Fruit fly (Drosophila melanogaster): ENCODE measurements around the gene CG15580.
A peak's percentile ranks its signal among the peaks of the same experiment; 100 is the strongest.

The CG15580 gene

dm6 chr3R:6057436-6057835 is at the start of gene CG15580:
Gene CG15580 (minus strand): TSS chr3R:6057536.
- TF ChIP-seq toe (GFP tag; optimal IDR thresholded peaks at IDR 0.05) = no peak
- TF ChIP-seq CG14711 (tag; optimal IDR thresholded peaks at IDR 0.05) = no peak
- no peak for TF ChIP-seq CG5204 (GFP tag; optimal IDR thresholded peaks at IDR 0.05)
- no peak for TF ChIP-seq CG7101 (tag; optimal IDR thresholded peaks at IDR 0.05)
- TF ChIP-seq CG33017 (tag; optimal IDR thresholded peaks at IDR 0.05) = no peak
- no peak for TF ChIP-seq Clk (GFP tag; optimal IDR thresholded peaks at IDR 0.05)
- no peak for TF ChIP-seq CG7045 (GFP tag; optimal IDR thresholded peaks at IDR 0.05)
- TF ChIP-seq Hr96 (GFP tag; optimal IDR thresholded peaks at IDR 0.05) = no peak
- TF ChIP-seq pad (GFP tag; optimal IDR thresholded peaks at IDR 0.05) = no peak
- TF ChIP-seq tj (GFP tag; optimal IDR thresholded peaks at IDR 0.05) = no peak
- no peak for TF ChIP-seq kay (GFP tag; ENCODE audit: borderline replicate concordance)
- TF ChIP-seq CG11617 (GFP tag; optimal IDR thresholded peaks at IDR 0.05) = no peak
- TF ChIP-seq cic (GFP tag; optimal IDR thresholded peaks at IDR 0.05) = no peak
- TF ChIP-seq Crg-1 (GFP tag; optimal IDR thresholded peaks at IDR 0.05) = no peak
- no peak for TF ChIP-seq CG12768 (GFP tag; optimal IDR thresholded peaks at IDR 0.05)
- no peak for TF ChIP-seq CG1620 (GFP tag; optimal IDR thresholded peaks at IDR 0.05)
- no peak for TF ChIP-seq cnc (optimal IDR thresholded peaks at IDR 0.05)
- no peak for TF ChIP-seq Mnt (GFP tag; optimal IDR thresholded peaks at IDR 0.05)

- TF ChIP-seq CG12768 (GFP tag; optimal IDR thresholded peaks at IDR 0.05) (no peak), CG33017 (tag; optimal IDR thresholded peaks at IDR 0.05) (no peak), bab1 (GFP tag; optimal IDR thresholded peaks at IDR 0.05) (no peak), CG7045 (GFP tag; optimal IDR thresholded peaks at IDR 0.05) (no peak), kay (GFP tag; ENCODE audit: borderline replicate concordance) (no peak), CG11617 (GFP tag; optimal IDR thresholded peaks at IDR 0.05) (no peak), CG7101 (tag; optimal IDR thresholded peaks at IDR 0.05) (no peak), Crg-1 (GFP tag; optimal IDR thresholded peaks at IDR 0.05) (no peak)
Observed at dm6 chr3R:6106711-6107110, 49.4 kb upstream of the CG15580 start.

- TF ChIP-seq Mnt (GFP tag; optimal IDR thresholded peaks at IDR 0.05) = no peak
- no peak for TF ChIP-seq pad (GFP tag; optimal IDR thresholded peaks at IDR 0.05)
- TF ChIP-seq CG7101 (tag; optimal IDR thresholded peaks at IDR 0.05) = no peak
- no peak for TF ChIP-seq CG33017 (tag; optimal IDR thresholded peaks at IDR 0.05)
- TF ChIP-seq CG5204 (GFP tag; optimal IDR thresholded peaks at IDR 0.05) = no peak
Observed at dm6 chr3R:6105160-6105559, 47.8 kb upstream of the CG15580 start.

dm6 chr3R:6102726-6103125 is 45.4 kb upstream of the CG15580 start:
- TF ChIP-seq CG14711 (tag; optimal IDR thresholded peaks at IDR 0.05) (no peak), toe (GFP tag; optimal IDR thresholded peaks at IDR 0.05) (no peak), CG5204 (GFP tag; optimal IDR thresholded peaks at IDR 0.05) (no peak), CG12768 (GFP tag; optimal IDR thresholded peaks at IDR 0.05) (no peak), CG33017 (tag; optimal IDR thresholded peaks at IDR 0.05) (no peak), cnc (optimal IDR thresholded peaks at IDR 0.05) (no peak), tj (GFP tag; optimal IDR thresholded peaks at IDR 0.05) (no peak), CG1620 (GFP tag; optimal IDR thresholded peaks at IDR 0.05) (no peak), Mnt (GFP tag; optimal IDR thresholded peaks at IDR 0.05) (no peak), Crg-1 (GFP tag; optimal IDR thresholded peaks at IDR 0.05) (no peak), CG11617 (GFP tag; optimal IDR thresholded peaks at IDR 0.05) (no peak), cic (GFP tag; optimal IDR thresholded peaks at IDR 0.05) (no peak), CG7045 (GFP tag; optimal IDR thresholded peaks at IDR 0.05) (no peak), Hr96 (GFP tag; optimal IDR thresholded peaks at IDR 0.05) (no peak), Clk (GFP tag; optimal IDR thresholded peaks at IDR 0.05) (no peak), kay (GFP tag; ENCODE audit: borderline replicate concordance) (no peak), ovo (GFP tag; optimal IDR thresholded peaks at IDR 0.05) (no peak), pad (GFP tag; optimal IDR thresholded peaks at IDR 0.05) (no peak)

- TF ChIP-seq kay (GFP tag; ENCODE audit: borderline replicate concordance) (no peak), tj (GFP tag; optimal IDR thresholded peaks at IDR 0.05) (no peak), CG7101 (tag; optimal IDR thresholded peaks at IDR 0.05) (no peak), CG14711 (tag; optimal IDR thresholded peaks at IDR 0.05) (no peak), cic (GFP tag; optimal IDR thresholded peaks at IDR 0.05) (no peak), CG5204 (GFP tag; optimal IDR thresholded peaks at IDR 0.05) (no peak)
Observed at dm6 chr3R:6102318-6102717, 45.0 kb upstream of the CG15580 start.

- TF ChIP-seq pad (GFP tag; optimal IDR thresholded peaks at IDR 0.05) (no peak), CG12768 (GFP tag; optimal IDR thresholded peaks at IDR 0.05) (no peak), CG7045 (GFP tag; optimal IDR thresholded peaks at IDR 0.05) (no peak), cnc (optimal IDR thresholded peaks at IDR 0.05) (no peak), ovo (GFP tag; optimal IDR thresholded peaks at IDR 0.05) (peak; percentile 2)
Observed at dm6 chr3R:6100764-6101163, 43.4 kb upstream of the CG15580 start, which contains the start of gene Gasp. Gene Gasp (minus strand): TSS chr3R:6100887.

- TF ChIP-seq CG7101 (tag; optimal IDR thresholded peaks at IDR 0.05) = no peak
Observed at dm6 chr3R:6098320-6098719, 41.0 kb upstream of the CG15580 start.

- TF ChIP-seq Crg-1 (GFP tag; optimal IDR thresholded peaks at IDR 0.05) (no peak), tj (GFP tag; optimal IDR thresholded peaks at IDR 0.05) (no peak), CG14711 (tag; optimal IDR thresholded peaks at IDR 0.05) (no peak), pad (GFP tag; optimal IDR thresholded peaks at IDR 0.05) (no peak), ovo (GFP tag; optimal IDR thresholded peaks at IDR 0.05) (no peak), cnc (optimal IDR thresholded peaks at IDR 0.05) (no peak), CG11617 (GFP tag; optimal IDR thresholded peaks at IDR 0.05) (no peak), Mnt (GFP tag; optimal IDR thresholded peaks at IDR 0.05) (no peak), CG33017 (tag; optimal IDR thresholded peaks at IDR 0.05) (no peak), cic (GFP tag; optimal IDR thresholded peaks at IDR 0.05) (no peak), Clk (GFP tag; optimal IDR thresholded peaks at IDR 0.05) (no peak), toe (GFP tag; optimal IDR thresholded peaks at IDR 0.05) (no peak), CG7101 (tag; optimal IDR thresholded peaks at IDR 0.05) (no peak), Hr96 (GFP tag; optimal IDR thresholded peaks at IDR 0.05) (no peak)
Observed at dm6 chr3R:6097042-6097441, 39.7 kb upstream of the CG15580 start.
